Worm (Caenorhabditis elegans): ENCODE data around the gene neg-1.

The neg-1 gene

ce11 chrV:4382298-4382697 is 7.6 kb upstream of the neg-1 start, which contains the start of gene F13A2.1:
Gene F13A2.1, minus strand, starts transcription at chrV:4382398.
- no peak for TF ChIP-seq ztf-25 (GFP tag; IDR thresholded peaks at IDR 0.05)
- no peak for TF ChIP-seq ekl-4 (GFP tag; IDR thresholded peaks at IDR 0.05)
- no peak for TF ChIP-seq lsl-1 (GFP tag; optimal IDR thresholded peaks at IDR 0.05)
- no peak for TF ChIP-seq madf-3 (GFP tag; IDR thresholded peaks at IDR 0.05)
- TF ChIP-seq lsy-27 (tag; optimal IDR thresholded peaks at IDR 0.05; ENCODE audit: borderline replicate concordance, insufficient read depth) = no peak
- no peak for TF ChIP-seq ztf-26 (tag; optimal IDR thresholded peaks at IDR 0.05)
- no peak for TF ChIP-seq B0035.1 (tag; optimal IDR thresholded peaks at IDR 0.05)
- no peak for TF ChIP-seq dox-1 (GFP tag; IDR thresholded peaks at IDR 0.05)
- TF ChIP-seq hmg-20 (GFP tag; IDR thresholded peaks at IDR 0.05) = no peak
- TF ChIP-seq rec-8 (tag; optimal IDR thresholded peaks at IDR 0.05) = no peak

DNA sequence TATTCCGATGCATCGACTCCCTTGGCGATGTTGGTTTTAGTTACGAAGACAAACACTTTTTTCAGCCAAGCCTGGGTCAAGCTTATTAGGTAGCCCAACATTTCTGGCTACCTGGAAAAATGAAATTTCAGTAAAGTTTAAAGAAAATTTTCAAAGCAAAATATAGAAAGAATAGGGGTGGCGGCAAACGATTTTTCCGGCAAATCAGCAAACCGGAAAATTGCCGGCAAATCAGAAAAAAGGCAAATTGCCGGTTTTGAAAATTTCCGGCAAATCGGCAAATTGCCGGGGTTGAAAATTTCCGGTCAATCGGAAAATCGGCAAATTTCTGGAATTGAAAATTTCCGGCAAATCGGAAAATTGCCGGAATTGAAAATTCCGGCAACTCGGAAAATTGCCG is 2.9 kb upstream of the neg-1 start, which contains the start of gene F32D1.8:
TSS of gene F32D1.8 (minus strand) at position 101 of the 400 bp plus-strand sequence.
- TF ChIP-seq lin-35 (GFP tag; optimal IDR thresholded peaks at IDR 0.05) = no peak
- TF ChIP-seq ceh-79 (tag; optimal IDR thresholded peaks at IDR 0.05) = no peak
- no peak for TF ChIP-seq chd-7 (tag; optimal IDR thresholded peaks at IDR 0.05)
- no peak for TF ChIP-seq B0261.1 (tag; optimal IDR thresholded peaks at IDR 0.05)
- no peak for TF ChIP-seq sea-2 (GFP tag; IDR thresholded peaks at IDR 0.05)
- TF ChIP-seq nhr-27 (tag; optimal IDR thresholded peaks at IDR 0.05) = no peak

ce11 chrV:4375807-4376564 is 1.3 kb upstream of the neg-1 start, which contains the start of gene F32D1.7:
Gene F32D1.7, minus strand, starts transcription at chrV:4376173.
- TF ChIP-seq rec-8 (tag; optimal IDR thresholded peaks at IDR 0.05) (no peak), lag-1 (GFP tag; IDR thresholded peaks at IDR 0.05) (no peak), cebp-1 (GFP tag; IDR thresholded peaks at IDR 0.05) (no peak), cebp-1 (tag; optimal IDR thresholded peaks at IDR 0.05) (no peak), Y67H2A.10 (GFP tag; conservative IDR thresholded peaks at IDR 0.05) (no peak), mes-4 (tag; optimal IDR thresholded peaks at IDR 0.05) (no peak), F57A8.1 (GFP tag; optimal IDR thresholded peaks at IDR 0.05) (no peak), snpc-4 (GFP tag; optimal IDR thresholded peaks at IDR 0.05) (peak; percentile 6), snpc-4 (tag; optimal IDR thresholded peaks at IDR 0.05) (peak in 1 of 4 experiments; percentile 14), attf-3 (GFP tag; conservative IDR thresholded peaks at IDR 0.05) (no peak), lsl-1 (GFP tag; optimal IDR thresholded peaks at IDR 0.05) (peak; percentile 99), F23B12.7 (tag; optimal IDR thresholded peaks at IDR 0.05; ENCODE audit: insufficient read depth) (no peak), hsf-1 (GFP tag; IDR thresholded peaks at IDR 0.05) (peak; percentile 59; the same call in 1 of the 2 replicates), bed-1 (GFP tag; IDR thresholded peaks at IDR 0.05) (no peak), Y56A3A.18 (GFP tag; IDR thresholded peaks at IDR 0.05) (no peak), cebp-2 (GFP tag; IDR thresholded peaks at IDR 0.05) (no peak), F57C9.4 (tag; optimal IDR thresholded peaks at IDR 0.05) (no peak), tbx-9 (tag; optimal IDR thresholded peaks at IDR 0.05; ENCODE audit: borderline replicate concordance) (no peak), ztf-22 (GFP tag; optimal IDR thresholded peaks at IDR 0.05) (no peak), dox-1 (GFP tag; IDR thresholded peaks at IDR 0.05) (peak; percentile 61), somi-1 (GFP tag; optimal IDR thresholded peaks at IDR 0.05) (no peak), Y95B8A.8 (GFP tag; IDR thresholded peaks at IDR 0.05) (0 out of 2 replicates have a peak, but pooled peaks have one; percentile 49), attf-5 (GFP tag; optimal IDR thresholded peaks at IDR 0.05) (no peak), him-1 (tag; optimal IDR thresholded peaks at IDR 0.05) (peak; percentile 34), lin-54 (GFP tag; optimal IDR thresholded peaks at IDR 0.05) (peak; percentile 91), ztf-6 (GFP tag; IDR thresholded peaks at IDR 0.05) (no peak), ztf-28 (GFP tag; IDR thresholded peaks at IDR 0.05) (no peak), snpc-3.4 (tag; optimal IDR thresholded peaks at IDR 0.05) (peak; percentile 70), ceh-27 (GFP tag; optimal IDR thresholded peaks at IDR 0.05) (no peak), K12H6.12 (tag; optimal IDR thresholded peaks at IDR 0.05) (no peak), T07F8.4 (tag; optimal IDR thresholded peaks at IDR 0.05) (no peak)

Data from whole organism, young adult.